Worm (Caenorhabditis elegans): Measurements from ENCODE around the gene clec-74.
"Not testable (repeated sequence)": the region's sequence is repeated elsewhere in the genome, so short reads cannot be mapped to it uniquely, and the experiment has no call there.

Gene clec-74

ce11 chrIV:3956705-3957104 lies at the start of gene clec-74:
clec-74 (plus strand) TSS chrIV:3957005.
- TF ChIP-seq fkh-10 (GFP tag; optimal IDR thresholded peaks at IDR 0.05) (no peak), tbx-2 (tag; optimal IDR thresholded peaks at IDR 0.05) (no peak), elt-2 (tag; optimal IDR thresholded peaks at IDR 0.05) (no peak), R02D3.7 (tag; optimal IDR thresholded peaks at IDR 0.05) (no peak), nhr-77 (tag; optimal IDR thresholded peaks at IDR 0.05) (no peak), fkh-2 (tag; optimal IDR thresholded peaks at IDR 0.05) (no peak), ztf-11 (tag; optimal IDR thresholded peaks at IDR 0.05) (no peak), fos-1 (tag; optimal IDR thresholded peaks at IDR 0.05) (no peak), mml-1 (tag; optimal IDR thresholded peaks at IDR 0.05) (no peak), unc-62 (GFP tag; optimal IDR thresholded peaks at IDR 0.05) (no peak), nhr-67 (tag; optimal IDR thresholded peaks at IDR 0.05) (no peak), ama-1 (optimal IDR thresholded peaks at IDR 0.05) (no peak), pha-4 (tag; optimal IDR thresholded peaks at IDR 0.05) (no peak), lsy-12 (tag; optimal IDR thresholded peaks at IDR 0.05) (no peak), ceh-9 (tag; optimal IDR thresholded peaks at IDR 0.05) (no peak)

- TF ChIP-seq nhr-23 (tag; optimal IDR thresholded peaks at IDR 0.05), result no peak
- no peak for TF ChIP-seq fos-1 (tag; optimal IDR thresholded peaks at IDR 0.05)
- TF ChIP-seq ama-1 (optimal IDR thresholded peaks at IDR 0.05), result no peak
- no peak for TF ChIP-seq mdl-1 (tag; optimal IDR thresholded peaks at IDR 0.05)
- TF ChIP-seq nhr-12 (tag; optimal IDR thresholded peaks at IDR 0.05), result no peak
- no peak for TF ChIP-seq fkh-2 (tag; optimal IDR thresholded peaks at IDR 0.05)
- TF ChIP-seq nhr-67 (tag; optimal IDR thresholded peaks at IDR 0.05), result no peak
Measured at ce11 chrIV:3907506-3908188, 49.2 kb upstream of the clec-74 start, which contains the start of the genes F56D6.22 and F56D6.12. F56D6.22 (minus strand) TSS chrIV:3907606. F56D6.12 (plus strand) TSS chrIV:3908138.

- TF ChIP-seq fos-1 (tag; optimal IDR thresholded peaks at IDR 0.05) (no peak), mml-1 (tag; optimal IDR thresholded peaks at IDR 0.05) (no peak), egl-5 (tag; optimal IDR thresholded peaks at IDR 0.05) (no peak), nhr-77 (tag; optimal IDR thresholded peaks at IDR 0.05) (no peak)
Measured at ce11 chrIV:3909114-3909513, 47.7 kb upstream of the clec-74 start, which contains the start of gene F56D6.13. F56D6.13 (plus strand) TSS chrIV:3909414.

DNA sequence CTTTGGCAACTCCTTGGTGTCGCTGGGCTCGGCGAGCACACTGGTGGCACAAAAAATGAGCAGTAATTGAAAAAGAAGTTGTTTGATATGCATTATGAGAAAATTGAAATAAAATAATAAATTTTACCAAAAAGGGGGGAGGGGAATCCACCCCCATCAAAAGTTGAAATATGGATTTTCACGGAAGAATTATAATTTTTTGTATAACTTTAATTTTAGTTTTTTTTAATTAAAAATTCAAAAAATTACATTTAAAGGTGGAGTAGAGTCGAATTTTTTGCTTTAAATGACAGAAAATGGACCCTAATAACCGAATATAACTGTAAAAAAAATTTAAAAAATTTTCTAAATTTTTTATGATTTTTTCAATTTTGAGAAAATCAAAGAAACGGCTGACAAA lies 45.0 kb upstream of the clec-74 start, which contains the start of gene F56D6.18:
Gene F56D6.18 (minus strand): TSS at position 101 of the 400 bp plus-strand sequence.
- TF ChIP-seq nhr-23, fkh-2, ceh-16 (tag; optimal IDR thresholded peaks at IDR 0.05): not testable (repeated sequence)

DNA sequence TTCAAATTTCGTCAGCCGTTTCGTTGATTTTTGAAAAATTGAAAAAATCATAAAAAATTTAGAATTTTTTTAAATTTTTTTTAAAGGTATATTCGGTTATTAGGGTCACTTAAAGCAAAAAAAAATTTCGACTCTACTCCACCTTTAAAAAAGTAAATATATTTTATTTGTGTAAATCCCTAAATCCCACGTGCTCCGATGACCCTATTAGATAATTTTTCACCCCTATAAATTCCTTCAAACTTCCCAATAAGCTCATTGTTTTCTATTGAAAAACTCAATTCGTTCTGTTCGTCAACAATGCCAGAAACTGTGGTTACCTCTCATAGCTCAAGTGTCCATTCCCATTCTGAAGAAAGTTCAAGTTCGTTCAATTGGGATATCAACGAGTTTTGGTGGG lies 44.2 kb upstream of the clec-74 start, which contains the start of gene F56D6.20:
Gene F56D6.20 (plus strand): TSS at position 301 of the 400 bp plus-strand sequence.
- TF ChIP-seq sea-2 (GFP tag; optimal IDR thresholded peaks at IDR 0.05) (no peak), mml-1 (tag; optimal IDR thresholded peaks at IDR 0.05) (no peak)

- TF ChIP-seq jun-1 (tag; optimal IDR thresholded peaks at IDR 0.05) (no peak), nhr-76 (tag; optimal IDR thresholded peaks at IDR 0.05) (no peak), ZK546.5 (tag; optimal IDR thresholded peaks at IDR 0.05) (no peak), R02D3.7 (tag; optimal IDR thresholded peaks at IDR 0.05) (no peak), nhr-25 (tag; optimal IDR thresholded peaks at IDR 0.05) (no peak), eor-1 (tag; optimal IDR thresholded peaks at IDR 0.05) (no peak)
Measured at ce11 chrIV:3914462-3914861, 42.3 kb upstream of the clec-74 start, which contains the start of gene F56D6.19. F56D6.19 (plus strand) TSS chrIV:3914762.

ce11 chrIV:3915296-3915695 lies 41.5 kb upstream of the clec-74 start, which contains the start of gene srz-20:
srz-20 (plus strand) TSS chrIV:3915596.
- TF ChIP-seq ceh-82 (tag; optimal IDR thresholded peaks at IDR 0.05) (no peak), elt-1 (tag; optimal IDR thresholded peaks at IDR 0.05) (no peak), pqm-1 (tag; optimal IDR thresholded peaks at IDR 0.05) (no peak), nhr-67 (tag; optimal IDR thresholded peaks at IDR 0.05) (no peak), mdl-1 (tag; optimal IDR thresholded peaks at IDR 0.05) (no peak), aly-2 (tag; optimal IDR thresholded peaks at IDR 0.05) (no peak), unc-62 (GFP tag; optimal IDR thresholded peaks at IDR 0.05) (no peak), daf-12 (tag; optimal IDR thresholded peaks at IDR 0.05) (no peak), nfya-1 (tag; optimal IDR thresholded peaks at IDR 0.05; ENCODE audit: insufficient read depth) (no peak), skn-1 (tag; optimal IDR thresholded peaks at IDR 0.05) (no peak), fkh-10 (GFP tag; optimal IDR thresholded peaks at IDR 0.05) (no peak)

All from whole organism, L3 larva.